Worm (Caenorhabditis elegans) whole organism, L1 larva: ENCODE results near the gene mxl-1.

ENCODE experiments used
- F16B12.6 ChIP-seq: fragments of 150-350 bp; optimal IDR thresholded peaks from 2 replicates; lab custom pipeline; 2014; ENCODE audit warnings: missing biosample characterization, missing genetic modification characterization
- alr-1 ChIP-seq: fragments of 200-800 bp; sonication (Bioruptor generic); optimal IDR thresholded peaks from 2 replicates; lab custom pipeline; 2018; ENCODE audit warnings: borderline replicate concordance, mild to moderate bottlenecking, missing genetic modification characterization, missing compliant biosample characterization
- ces-1 ChIP-seq: fragments of 150-350 bp; optimal IDR thresholded peaks from 2 replicates; lab custom pipeline; 2014; ENCODE audit warnings: missing biosample characterization, missing genetic modification reagents, missing genetic modification characterization
- egl-27 ChIP-seq, 2 experiments: fragments of 150-350 bp in 1 of 2; sonication (generic microtip); optimal IDR thresholded peaks; 3 replicates each; lab custom pipeline; 2017 to 2018; ENCODE audit warnings: missing biosample characterization in 2 of 2, missing genetic modification characterization in 2 of 2, missing genetic modification reagents in 2 of 2
- lin-15B ChIP-seq: fragments of 150-350 bp; sonication (generic microtip); optimal IDR thresholded peaks from 3 replicates; lab custom pipeline; 2014; ENCODE audit warnings: missing biosample characterization, missing genetic modification characterization
- mdl-1 ChIP-seq, 2 experiments: fragments of 150-350 bp; optimal IDR thresholded peaks; 2 replicates each; lab custom pipeline; 2014 to 2017; ENCODE audit warnings: missing biosample characterization in 2 of 2, missing genetic modification characterization in 2 of 2, inconsistent platforms in 1 of 2
- pag-3 ChIP-seq: sonication (generic microtip); optimal IDR thresholded peaks from 2 replicates; lab custom pipeline; 2017; ENCODE audit warnings: missing genetic modification characterization, mild to moderate bottlenecking, missing compliant biosample characterization, antibody characterized with exemption, borderline replicate concordance; ENCODE audit not compliant: insufficient read depth
- unc-98 ChIP-seq: fragments of 200-800 bp; sonication (Bioruptor generic); IDR thresholded peaks from 2 replicates; pipeline ENCODE4 v1.3.6; 2022; ENCODE audit warnings: missing genetic modification characterization, missing compliant biosample characterization
- zip-4 ChIP-seq: fragments of 200-800 bp; sonication (Bioruptor generic); optimal IDR thresholded peaks from 2 replicates; lab custom pipeline; 2018; ENCODE audit warnings: mild to moderate bottlenecking, missing genetic modification characterization, moderate library complexity, missing compliant biosample characterization
- ztf-11 ChIP-seq, 2 experiments: sonication (generic microtip); optimal IDR thresholded peaks; 2 replicates each; lab custom pipeline; 2016 to 2017; ENCODE audit warnings: missing genetic modification characterization in 2 of 2, missing biosample characterization in 1 of 2, missing compliant biosample characterization in 1 of 2

DNA sequence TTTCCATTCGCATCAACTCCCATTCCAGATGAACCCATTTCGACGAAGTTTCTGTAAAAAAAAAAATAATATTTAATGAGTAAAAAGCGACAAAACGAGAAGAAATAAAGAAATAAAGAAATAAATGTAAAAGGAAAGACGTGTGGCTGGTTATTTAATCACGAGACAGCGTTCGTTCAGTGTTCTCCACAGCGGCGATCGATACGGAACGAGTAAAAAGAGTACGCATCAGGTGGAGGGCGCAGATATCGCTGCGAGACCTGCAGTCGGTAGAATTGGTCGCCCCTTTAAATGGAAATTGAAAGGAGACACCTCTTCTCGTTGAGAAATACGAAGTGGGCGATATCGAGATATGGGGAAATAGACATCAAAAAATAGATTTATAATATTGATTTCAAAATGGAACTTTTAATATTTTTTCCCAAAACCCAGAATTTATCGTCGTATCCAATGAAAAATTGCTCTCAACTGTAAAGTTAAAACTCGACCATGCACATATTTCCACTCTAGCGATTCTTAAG is 15.9 kb upstream of the mxl-1 start, which contains the start of gene pqn-70:
- peak; percentile 53 for TF ChIP-seq lin-15B
- TF ChIP-seq ces-1 (GFP tag; lab: Kevin White, UChicago): no peak
- TF ChIP-seq ztf-11 (tag; optimal IDR thresholded peaks at IDR 0.05; lab: Kevin White, UChicago): peak in 1 of 2 experiments; percentile 75
- peak; percentile 25 for TF ChIP-seq zip-4
- TF ChIP-seq pag-3: no peak
- TF ChIP-seq egl-27 (tag; optimal IDR thresholded peaks at IDR 0.05; lab: Kevin White, UChicago): no peak
- peak; percentile 48 for TF ChIP-seq F16B12.6 (tag; lab: Kevin White, UChicago)
- TF ChIP-seq alr-1 (tag; lab: Kevin White, UChicago): no peak
- TF ChIP-seq mdl-1 (tag; optimal IDR thresholded peaks at IDR 0.05; lab: Kevin White, UChicago): peak in 1 of 2 experiments; percentile 78
- no peak for TF ChIP-seq unc-98 (GFP tag; lab: Robert Waterston, UW)
